Fruit fly (Drosophila melanogaster): ENCODE measurements around the gene Ppi1.

dm6 chr3R:30083215-30083614, 45.7 kb downstream of the Ppi1 start:
- TF ChIP-seq GATAd (GFP tag; optimal IDR thresholded peaks at IDR 0.05) = no peak
- TF ChIP-seq br (GFP tag; optimal IDR thresholded peaks at IDR 0.05) = peak; percentile 2
- TF ChIP-seq psq (GFP tag; optimal IDR thresholded peaks at IDR 0.05) = peak; percentile 27
- TF ChIP-seq Sp1 (GFP tag; optimal IDR thresholded peaks at IDR 0.05) = peak; percentile 15
- no peak for TF ChIP-seq CrebA (GFP tag; optimal IDR thresholded peaks at IDR 0.05; ENCODE audit: borderline replicate concordance)
- no peak for TF ChIP-seq fru (GFP tag; optimal IDR thresholded peaks at IDR 0.05)
- no peak for TF ChIP-seq pan (optimal IDR thresholded peaks at IDR 0.05)
- no peak for TF ChIP-seq Dfd (GFP tag; optimal IDR thresholded peaks at IDR 0.05)
- peak; percentile 40 for TF ChIP-seq h (GFP tag; optimal IDR thresholded peaks at IDR 0.05)

All from whole organism, wandering third instar larva.